Fruit fly (Drosophila melanogaster) whole organism, embryonic: Measurements from ENCODE around the gene CG12024.

Source experiments
- Adf1 ChIP-seq: fragments of 200-800 bp; sonication (Bioruptor generic); IDR thresholded peaks from 2 replicates; pipeline ENCODE4 v1.3.6; 2022; ENCODE audit warnings: missing biosample characterization, missing genetic modification characterization
- Blimp-1 ChIP-seq: fragments of 200-800 bp; sonication (Bioruptor generic); optimal IDR thresholded peaks from 3 replicates; lab custom pipeline; 2018; ENCODE audit warnings: missing biosample characterization, missing genetic modification characterization, mild to moderate bottlenecking, moderate library complexity, missing genetic modification reagents
- CG10267 ChIP-seq: fragments of 200-800 bp; sonication (Bioruptor generic); optimal IDR thresholded peaks from 2 replicates; lab custom pipeline; 2018; ENCODE audit warnings: missing biosample characterization, mild to moderate bottlenecking, missing genetic modification characterization, moderate library complexity
- CG10366 ChIP-seq: fragments of 200-800 bp; sonication (Bioruptor generic); IDR thresholded peaks from 2 replicates; pipeline ENCODE4 v1.3.6; 2022; ENCODE audit warnings: missing biosample characterization, missing genetic modification characterization
- CG11696 ChIP-seq: fragments of 200-800 bp; sonication (Bioruptor generic); IDR thresholded peaks from 2 replicates; pipeline ENCODE4 v1.3.6; 2022; ENCODE audit warnings: missing biosample characterization, missing genetic modification characterization
- CG13123 ChIP-seq: fragments of 200-800 bp; sonication (Bioruptor generic); optimal IDR thresholded peaks from 2 replicates; lab custom pipeline; 2016; ENCODE audit warnings: missing biosample characterization, missing genetic modification characterization
- CG13624 ChIP-seq: fragments of 200-800 bp; sonication (Bioruptor generic); optimal IDR thresholded peaks from 2 replicates; lab custom pipeline; 2016; ENCODE audit warnings: missing biosample characterization, missing genetic modification characterization
- CG13894 ChIP-seq: fragments of 200-800 bp; sonication (Bioruptor generic); optimal IDR thresholded peaks from 3 replicates; lab custom pipeline; 2018; ENCODE audit warnings: missing biosample characterization, mild to moderate bottlenecking, missing genetic modification characterization, moderate library complexity
- CG14441 ChIP-seq: fragments of 200-800 bp; sonication (Bioruptor generic); IDR thresholded peaks from 2 replicates; pipeline ENCODE4 v1.3.6; 2022; ENCODE audit warnings: missing biosample characterization, missing genetic modification characterization
- CG1603 ChIP-seq: fragments of 200-800 bp; sonication (Bioruptor generic); optimal IDR thresholded peaks from 2 replicates; lab custom pipeline; 2019; ENCODE audit warnings: missing biosample characterization, mild to moderate bottlenecking, missing genetic modification characterization, moderate library complexity
- CG3281 ChIP-seq: fragments of 200-800 bp; sonication (Bioruptor generic); optimal IDR thresholded peaks from 3 replicates; lab custom pipeline; 2017; ENCODE audit warnings: missing biosample characterization, mild to moderate bottlenecking, missing genetic modification characterization
- CG43689 ChIP-seq: fragments of 200-800 bp; sonication (Bioruptor generic); IDR thresholded peaks from 2 replicates; pipeline ENCODE4 v1.3.6; 2022; ENCODE audit warnings: missing biosample characterization, missing genetic modification characterization
- CG4424 ChIP-seq: fragments of 200-800 bp; sonication (Bioruptor generic); optimal IDR thresholded peaks from 3 replicates; lab custom pipeline; 2016; ENCODE audit warnings: missing biosample characterization, missing genetic modification characterization
- CG7556 ChIP-seq: fragments of 200-800 bp; sonication (Bioruptor generic); optimal IDR thresholded peaks from 2 replicates; lab custom pipeline; 2017; ENCODE audit warnings: missing biosample characterization, mild to moderate bottlenecking, missing genetic modification characterization
- CG7786 ChIP-seq: fragments of 200-800 bp; sonication (Bioruptor generic); optimal IDR thresholded peaks from 2 replicates; lab custom pipeline; 2016; ENCODE audit warnings: missing biosample characterization, missing genetic modification characterization
- CG8765 ChIP-seq: fragments of 200-800 bp; sonication (Bioruptor generic); IDR thresholded peaks from 2 replicates; pipeline ENCODE4 v1.3.6; 2022; ENCODE audit warnings: missing biosample characterization, missing genetic modification characterization
- CG9609 ChIP-seq: fragments of 200-800 bp; sonication (Bioruptor generic); optimal IDR thresholded peaks from 3 replicates; lab custom pipeline; 2016; ENCODE audit warnings: missing biosample characterization, missing genetic modification characterization
- CG9932 ChIP-seq: fragments of 200-800 bp; sonication (Bioruptor generic); IDR thresholded peaks from 2 replicates; pipeline ENCODE4 v1.3.6; 2022; ENCODE audit warnings: missing biosample characterization, missing genetic modification characterization
- Drgx ChIP-seq: fragments of 200-800 bp; sonication (Bioruptor generic); IDR thresholded peaks from 2 replicates; pipeline ENCODE4 v1.3.6; 2022; ENCODE audit warnings: missing biosample characterization, missing genetic modification characterization
- Ets65A ChIP-seq: fragments of 200-800 bp; sonication (Bioruptor generic); peaks from one replicate; lab custom pipeline; 2016; ENCODE audit warnings: missing biosample characterization, missing genetic modification characterization
- GATAe ChIP-seq: fragments of 200-800 bp; sonication (Bioruptor generic); conservative IDR thresholded peaks from 2 replicates; pipeline ENCODE4 v1.3.6; 2022; ENCODE audit warnings: missing biosample characterization, missing genetic modification characterization
- Hr51 ChIP-seq, 2 experiments: fragments of 200-800 bp; sonication (Bioruptor generic); optimal IDR thresholded peaks; 2 replicates in 1 of 2; 3 replicates in 1 of 2; lab custom pipeline; 2016 to 2018; ENCODE audit warnings: missing biosample characterization in 2 of 2, missing genetic modification characterization in 2 of 2, mild to moderate bottlenecking in 1 of 2, moderate library complexity in 1 of 2
- Meics ChIP-seq: fragments of 200-800 bp; sonication (Bioruptor generic); optimal IDR thresholded peaks from 2 replicates; lab custom pipeline; 2017; ENCODE audit warnings: missing biosample characterization, mild to moderate bottlenecking, missing genetic modification characterization
- Mes4 ChIP-seq: fragments of 200-800 bp; sonication (Bioruptor generic); optimal IDR thresholded peaks from 2 replicates; lab custom pipeline; 2016; ENCODE audit warnings: missing biosample characterization, missing genetic modification characterization
- Nf-YB ChIP-seq: fragments of 200-800 bp; sonication (Bioruptor generic); optimal IDR thresholded peaks from 3 replicates; lab custom pipeline; 2019; ENCODE audit warnings: missing biosample characterization, mild to moderate bottlenecking, missing genetic modification characterization, moderate library complexity
- Ravus ChIP-seq: fragments of 200-800 bp; sonication (Bioruptor generic); IDR thresholded peaks from 2 replicates; pipeline ENCODE4 v1.3.6; 2022; ENCODE audit warnings: missing biosample characterization, missing genetic modification characterization
- Scr ChIP-seq: fragments of 200-800 bp; sonication (Bioruptor generic); IDR thresholded peaks from 2 replicates; pipeline ENCODE4 v1.3.6; 2022; ENCODE audit warnings: missing biosample characterization, missing genetic modification characterization; ENCODE audit not compliant: partially characterized antibody
- ase ChIP-seq: fragments of 200-800 bp; sonication (Bioruptor generic); IDR thresholded peaks from 3 replicates; pipeline ENCODE4 v1.3.6; 2022; ENCODE audit warnings: missing biosample characterization, missing genetic modification characterization
- btn ChIP-seq: fragments of 200-800 bp; sonication (Bioruptor generic); optimal IDR thresholded peaks from 2 replicates; lab custom pipeline; 2016; ENCODE audit warnings: missing biosample characterization, missing genetic modification characterization
- cas ChIP-seq: fragments of 200-800 bp; sonication (Bioruptor generic); IDR thresholded peaks from 2 replicates; pipeline ENCODE4 v1.3.6; 2022; ENCODE audit warnings: missing biosample characterization, missing genetic modification characterization
- dati ChIP-seq: fragments of 200-800 bp; sonication (Bioruptor generic); IDR thresholded peaks from 2 replicates; pipeline ENCODE4 v1.3.6; 2022; ENCODE audit warnings: missing biosample characterization, missing genetic modification characterization
- emc ChIP-seq: fragments of 200-800 bp; sonication (Bioruptor generic); optimal IDR thresholded peaks from 2 replicates; lab custom pipeline; 2016; ENCODE audit warnings: missing biosample characterization, missing genetic modification characterization
- fd3F ChIP-seq: fragments of 200-800 bp; sonication (Bioruptor generic); optimal IDR thresholded peaks from 2 replicates; lab custom pipeline; 2018; ENCODE audit warnings: missing biosample characterization, mild to moderate bottlenecking, missing genetic modification characterization, moderate library complexity
- fru ChIP-seq: fragments of >200 bp; optimal IDR thresholded peaks from 2 replicates; lab custom pipeline; 2017
- gt ChIP-seq: fragments of 200-800 bp; sonication (Bioruptor generic); IDR thresholded peaks from 2 replicates; pipeline ENCODE4 v1.3.6; 2022; ENCODE audit warnings: missing biosample characterization, missing genetic modification characterization
- h ChIP-seq: fragments of >200 bp; optimal IDR thresholded peaks from 2 replicates; lab custom pipeline; 2017
- klu ChIP-seq: fragments of 200-800 bp; sonication (Bioruptor generic); IDR thresholded peaks from 2 replicates; pipeline ENCODE4 v1.3.6; 2022; ENCODE audit warnings: missing biosample characterization, missing genetic modification characterization
- lbe ChIP-seq: fragments of 200-800 bp; sonication (Bioruptor generic); optimal IDR thresholded peaks from 2 replicates; lab custom pipeline; 2016; ENCODE audit warnings: missing biosample characterization, mild to moderate bottlenecking, missing genetic modification characterization
- lov ChIP-seq, 2 experiments: fragments of 200-800 bp in 1 of 2; fragments of >200 bp in 1 of 2; sonication (Bioruptor generic) in 1 of 2; IDR thresholded peaks in 1 of 2; optimal IDR thresholded peaks in 1 of 2; 2 replicates in 1 of 2; 3 replicates in 1 of 2; pipeline versions ENCODE4 v1.3.6 to Lab custom; 2017 to 2022; ENCODE audit warnings: missing biosample characterization in 1 of 2, missing genetic modification characterization in 1 of 2
- p53 ChIP-seq: fragments of 200-800 bp; sonication (Bioruptor generic); optimal IDR thresholded peaks from 2 replicates; lab custom pipeline; 2016; ENCODE audit warnings: missing biosample characterization, missing genetic modification characterization
- pb ChIP-seq: fragments of 200-800 bp; sonication (Bioruptor generic); optimal IDR thresholded peaks from 3 replicates; lab custom pipeline; 2016; ENCODE audit warnings: missing biosample characterization, missing genetic modification characterization
- pho ChIP-seq: fragments of 200-800 bp; sonication (Bioruptor generic); optimal IDR thresholded peaks from 2 replicates; lab custom pipeline; 2016; ENCODE audit warnings: missing biosample characterization, missing genetic modification characterization
- salm ChIP-seq: fragments of 200-800 bp; sonication (Bioruptor generic); optimal IDR thresholded peaks from 2 replicates; lab custom pipeline; 2018; ENCODE audit warnings: missing biosample characterization, mild to moderate bottlenecking, missing genetic modification characterization
- sens-2 ChIP-seq: fragments of 200-800 bp; sonication (Bioruptor generic); IDR thresholded peaks from 2 replicates; pipeline ENCODE4 v1.3.6; 2022; ENCODE audit warnings: missing biosample characterization, missing genetic modification characterization
- sima ChIP-seq: fragments of 200-800 bp; sonication (Bioruptor generic); optimal IDR thresholded peaks from 2 replicates; lab custom pipeline; 2016; ENCODE audit warnings: missing biosample characterization, missing genetic modification characterization
- slbo ChIP-seq: fragments of 200-800 bp; sonication (Bioruptor generic); IDR thresholded peaks from 2 replicates; pipeline ENCODE4 v1.3.6; 2022; ENCODE audit warnings: missing biosample characterization, missing genetic modification characterization
- sna ChIP-seq: fragments of 200-800 bp; sonication (Bioruptor generic); IDR thresholded peaks from 2 replicates; pipeline ENCODE4 v1.3.6; 2022; ENCODE audit warnings: missing biosample characterization, missing genetic modification characterization; ENCODE audit not compliant: partially characterized antibody
- toy ChIP-seq: fragments of 200-800 bp; sonication (Bioruptor generic); IDR thresholded peaks from 2 replicates; pipeline ENCODE4 v1.3.6; 2022; ENCODE audit warnings: missing biosample characterization, missing genetic modification characterization
- twi ChIP-seq: fragments of 200-800 bp; optimal IDR thresholded peaks from 2 replicates; lab custom pipeline; 2019; ENCODE audit warnings: missing biosample characterization, mild to moderate bottlenecking, missing genetic modification characterization, moderate library complexity
- usp ChIP-seq: fragments of >200 bp; optimal IDR thresholded peaks from 2 replicates; lab custom pipeline; 2017; ENCODE audit warnings: missing biosample characterization, missing genetic modification characterization

Gene CG12024

dm6 chr3L:1856467-1857350 lies at the start of gene CG12024 (continued):
- TF ChIP-seq lov (optimal IDR thresholded peaks at IDR 0.05; lab: Kevin White, UChicago) (no peak), lov (GFP tag; IDR thresholded peaks at IDR 0.05; lab: Robert Waterston, UW) (no peak), sna (no peak), btn (GFP tag; lab: Kevin White, UChicago) (no peak), lbe (peak; percentile 56), CG13894 (tag; lab: Kevin White, UChicago) (peak; percentile 65), pb (GFP tag; lab: Kevin White, UChicago) (no peak), Nf-YB (peak; percentile 53), gt (no peak), CG8765 (GFP tag; lab: Robert Waterston, UW) (no peak; the same call in 1 of the 2 replicates), cas (peak; percentile 25; the same call in 1 of the 2 replicates), Ets65A (peak; percentile 97), CG43689 (GFP tag; lab: Robert Waterston, UW) (no peak), CG13624 (GFP tag; lab: Kevin White, UChicago) (peak; percentile 74), CG10366 (peak; percentile 67), GATAe (GFP tag; lab: Robert Waterston, UW) (peak; percentile 24), dati (GFP tag; lab: Robert Waterston, UW) (no peak), sima (GFP tag; lab: Kevin White, UChicago) (no peak), Meics (GFP tag; lab: Kevin White, UChicago) (peak; percentile 66), toy (GFP tag; lab: Robert Waterston, UW) (no peak), Ravus (GFP tag; lab: Robert Waterston, UW) (no peak; the same call in 1 of the 2 replicates), pho (peak; percentile 84), Hr51 (GFP tag; optimal IDR thresholded peaks at IDR 0.05; lab: Kevin White, UChicago) (peak; percentile 71 to 75), ase (GFP tag; lab: Robert Waterston, UW) (0 out of 3 replicates have a peak, but pooled peaks have one; percentile 14), CG7786 (peak; percentile 80), salm (tag; lab: Kevin White, UChicago) (peak; percentile 3), Adf1 (no peak), CG13123 (peak; percentile 54), sens-2 (GFP tag; lab: Robert Waterston, UW) (no peak), p53 (no peak), fd3F (GFP tag; lab: Kevin White, UChicago) (peak; percentile 75), Drgx (GFP tag; lab: Robert Waterston, UW) (peak; percentile 31; the same call in 1 of the 2 replicates), fru (lab: Kevin White, UChicago) (no peak), Mes4 (GFP tag; lab: Kevin White, UChicago) (peak; percentile 45), usp (GFP tag; lab: Kevin White, UChicago) (no peak), CG7556 (GFP tag; lab: Kevin White, UChicago) (peak; percentile 48), slbo (GFP tag; lab: Robert Waterston, UW) (peak; percentile 81), klu (GFP tag; lab: Robert Waterston, UW) (peak; percentile 66; the same call in 1 of the 2 replicates), CG3281 (GFP tag; lab: Kevin White, UChicago) (peak; percentile 62), CG14441 (GFP tag; lab: Robert Waterston, UW) (peak; percentile 43), h (lab: Kevin White, UChicago) (no peak), CG11696 (GFP tag; lab: Robert Waterston, UW) (no peak), CG9932 (GFP tag; lab: Robert Waterston, UW) (peak; percentile 89), CG1603 (tag; lab: Kevin White, UChicago) (peak; percentile 84), CG4424 (peak; percentile 74), CG9609 (GFP tag; lab: Kevin White, UChicago) (peak; percentile 77), emc (GFP tag; lab: Kevin White, UChicago) (peak; percentile 69), CG10267 (peak; percentile 93), Blimp-1 (GFP tag; lab: Kevin White, UChicago) (peak; percentile 54), Scr (GFP tag; lab: Robert Waterston, UW) (peak; percentile 33; the same call in 1 of the 2 replicates), twi (no peak)
